Worm (Caenorhabditis elegans) whole organism, young adult: ENCODE results near the gene W08F4.3.

Source experiments
- B0035.1 ChIP-seq: sonication (generic microtip); optimal IDR thresholded peaks from 2 replicates; lab custom pipeline; 2016; ENCODE audit warnings: missing genetic modification characterization, mild to moderate bottlenecking, missing compliant biosample characterization, missing genotype, missing genetic modification reagents
- F57A8.1 ChIP-seq: fragments of 200-800 bp; sonication (Bioruptor generic); optimal IDR thresholded peaks from 2 replicates; lab custom pipeline; 2018; ENCODE audit warnings: mild to moderate bottlenecking, missing genetic modification characterization, moderate library complexity, missing compliant biosample characterization
- akir-1 ChIP-seq: fragments of 200-800 bp; sonication (Bioruptor generic); optimal IDR thresholded peaks from 2 replicates; lab custom pipeline; 2018; ENCODE audit warnings: mild to moderate bottlenecking, missing genetic modification characterization, moderate library complexity, missing compliant biosample characterization
- ama-1 ChIP-seq, 3 experiments: fragments of 150-350 bp in 1 of 3; sonication (generic microtip) in 2 of 3; optimal IDR thresholded peaks; 2 replicates each; lab custom pipeline; 2014 to 2018; ENCODE audit warnings: missing biosample characterization in 2 of 3, missing genetic modification characterization in 2 of 3, missing genetic modification reagents in 2 of 3
- atf-7 ChIP-seq: sonication (generic microtip); optimal IDR thresholded peaks from 2 replicates; lab custom pipeline; 2017; ENCODE audit warnings: mild to moderate bottlenecking, missing genetic modification characterization, missing compliant biosample characterization
- bed-1 ChIP-seq: fragments of 200-800 bp; sonication (Bioruptor generic); IDR thresholded peaks from 2 replicates; pipeline ENCODE4 v1.3.6; 2022; ENCODE audit warnings: missing genetic modification reagents, missing genetic modification characterization, missing compliant biosample characterization
- lsl-1 ChIP-seq: fragments of 200-800 bp; sonication (Bioruptor generic); optimal IDR thresholded peaks from 2 replicates; lab custom pipeline; 2018; ENCODE audit warnings: mild to moderate bottlenecking, missing genetic modification characterization, moderate library complexity, missing compliant biosample characterization
- madf-10 ChIP-seq: sonication (generic microtip); optimal IDR thresholded peaks from 2 replicates; lab custom pipeline; 2016; ENCODE audit warnings: mild to moderate bottlenecking, missing genetic modification characterization, missing compliant biosample characterization
- tbx-9 ChIP-seq: sonication (generic microtip); optimal IDR thresholded peaks from 2 replicates; lab custom pipeline; 2016; ENCODE audit warnings: borderline replicate concordance, missing genetic modification characterization, inconsistent platforms, missing compliant biosample characterization
- unc-130 ChIP-seq: sonication (generic microtip); optimal IDR thresholded peaks from 2 replicates; lab custom pipeline; 2016; ENCODE audit warnings: missing genetic modification reagents, missing genetic modification characterization, missing compliant biosample characterization
- ztf-3 ChIP-seq: fragments of 200-800 bp; sonication (Bioruptor generic); optimal IDR thresholded peaks from 2 replicates; lab custom pipeline; 2018; ENCODE audit warnings: mild to moderate bottlenecking, missing genetic modification characterization, missing compliant biosample characterization

ce11 chrII:596702-597101 lies 16.3 kb downstream of the W08F4.3 start:
- no peak for TF ChIP-seq atf-7 (tag; lab: Kevin White, UChicago)
- no peak for TF ChIP-seq madf-10 (tag; lab: Kevin White, UChicago)
- no peak for TF ChIP-seq F57A8.1
- no peak for TF ChIP-seq akir-1
- no peak for TF ChIP-seq unc-130 (GFP tag; lab: Kevin White, UChicago)
- no peak for TF ChIP-seq B0035.1 (tag; lab: Kevin White, UChicago)
- no peak for TF ChIP-seq ama-1 (optimal IDR thresholded peaks at IDR 0.05; lab: Kevin White, UChicago)
- TF ChIP-seq ama-1 (GFP tag; optimal IDR thresholded peaks at IDR 0.05; lab: Kevin White, UChicago): no peak
- no peak for TF ChIP-seq ztf-3 (GFP tag; lab: Kevin White, UChicago)
- TF ChIP-seq bed-1: no peak
- no peak for TF ChIP-seq tbx-9
- TF ChIP-seq lsl-1 (GFP tag; lab: Kevin White, UChicago): no peak
